Fruit fly (Drosophila melanogaster): Measurements from ENCODE around the gene CG5664.

CG5664 gene

DNA sequence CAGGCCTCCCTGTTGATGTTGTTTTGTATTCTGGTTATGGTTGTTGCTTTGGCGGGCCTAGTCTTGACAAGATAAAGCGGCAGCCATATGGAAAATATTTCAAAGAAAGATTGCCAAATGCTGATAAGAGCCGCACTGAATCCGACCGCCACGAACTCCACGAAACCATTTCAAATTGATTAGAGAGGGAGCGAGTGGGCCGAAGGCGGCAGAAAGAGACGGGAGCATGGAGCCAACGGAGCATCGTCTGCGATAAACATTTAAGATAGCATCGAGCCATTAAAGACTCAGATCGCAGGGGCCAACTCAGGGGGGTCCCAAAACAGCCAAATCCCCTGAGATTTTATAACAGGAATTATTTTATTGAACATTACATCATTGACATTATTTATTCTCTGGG, 41.0 kb downstream of the CG5664 start:
- TF ChIP-seq kay (GFP tag; ENCODE audit: borderline replicate concordance) (peak; percentile 16), CG11617 (GFP tag; optimal IDR thresholded peaks at IDR 0.05) (no peak)

DNA sequence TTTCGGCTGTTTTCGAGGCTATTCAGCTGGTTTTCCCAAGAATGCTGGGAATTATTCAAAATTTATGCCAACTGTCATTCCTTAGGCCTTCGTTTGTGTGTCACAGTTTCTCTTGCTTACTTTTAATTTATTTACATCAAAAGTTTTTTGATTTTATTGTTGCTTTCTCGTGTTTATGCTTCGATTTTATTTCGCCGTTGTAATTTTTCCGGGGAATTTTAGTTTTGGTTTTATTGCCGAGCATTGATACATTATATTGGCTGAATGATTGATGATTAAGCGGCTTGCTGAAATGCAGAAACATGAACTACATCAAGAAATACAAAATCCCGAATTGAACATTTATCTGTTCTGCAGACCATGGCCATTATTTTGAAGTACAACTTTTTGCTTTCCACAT, 43.0 kb downstream of the CG5664 start:
- TF ChIP-seq toe (GFP tag; optimal IDR thresholded peaks at IDR 0.05) (no peak), kay (GFP tag; ENCODE audit: borderline replicate concordance) (peak; percentile 73), tj (GFP tag; optimal IDR thresholded peaks at IDR 0.05) (peak; percentile 73)

DNA sequence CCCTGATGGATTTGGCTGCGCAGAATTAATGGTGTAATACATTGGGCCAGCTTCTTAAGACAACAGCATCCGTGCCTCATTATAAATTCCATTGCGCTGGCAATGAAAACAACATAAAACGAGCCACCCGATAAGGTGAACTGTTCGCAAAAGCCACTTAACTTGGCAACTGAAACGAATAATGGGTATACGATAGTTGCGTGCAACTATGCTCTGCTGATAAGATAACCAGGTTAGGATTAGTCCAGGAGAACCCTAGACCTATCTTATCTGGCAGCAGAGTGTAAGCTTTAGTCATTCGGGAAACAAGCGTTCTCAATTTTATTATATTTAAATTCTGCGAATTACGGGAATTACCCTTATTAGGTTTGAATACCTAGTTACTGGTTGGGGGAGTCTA, 50.7 kb downstream of the CG5664 start:
- TF ChIP-seq kay (GFP tag; ENCODE audit: borderline replicate concordance) (peak; percentile 41), Hr96 (GFP tag; optimal IDR thresholded peaks at IDR 0.05) (no peak), cic (GFP tag; optimal IDR thresholded peaks at IDR 0.05) (no peak)

DNA sequence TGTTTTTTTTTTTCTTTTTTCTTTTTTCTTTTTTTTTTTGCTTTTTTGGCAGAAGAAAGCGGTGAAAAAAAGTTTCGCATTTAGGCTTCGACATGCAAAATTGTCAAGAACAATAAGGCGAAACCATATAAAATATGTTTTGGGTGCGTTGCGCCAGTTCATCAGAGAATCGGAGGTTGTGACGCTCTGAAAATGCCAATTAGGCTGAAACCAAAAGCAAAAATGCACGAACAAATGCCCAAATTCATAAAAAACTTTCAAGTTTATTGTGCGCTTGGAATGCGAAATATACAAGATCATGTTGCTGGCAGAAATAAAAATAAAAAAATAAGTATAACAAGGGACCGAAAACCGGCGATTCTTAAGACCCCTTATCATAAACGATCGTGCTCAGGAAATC, 51.4 kb downstream of the CG5664 start:
- TF ChIP-seq Crg-1 (GFP tag; optimal IDR thresholded peaks at IDR 0.05) (no peak), Clk (GFP tag; optimal IDR thresholded peaks at IDR 0.05) (no peak), toe (GFP tag; optimal IDR thresholded peaks at IDR 0.05) (no peak), tj (GFP tag; optimal IDR thresholded peaks at IDR 0.05) (peak; percentile 93)

DNA sequence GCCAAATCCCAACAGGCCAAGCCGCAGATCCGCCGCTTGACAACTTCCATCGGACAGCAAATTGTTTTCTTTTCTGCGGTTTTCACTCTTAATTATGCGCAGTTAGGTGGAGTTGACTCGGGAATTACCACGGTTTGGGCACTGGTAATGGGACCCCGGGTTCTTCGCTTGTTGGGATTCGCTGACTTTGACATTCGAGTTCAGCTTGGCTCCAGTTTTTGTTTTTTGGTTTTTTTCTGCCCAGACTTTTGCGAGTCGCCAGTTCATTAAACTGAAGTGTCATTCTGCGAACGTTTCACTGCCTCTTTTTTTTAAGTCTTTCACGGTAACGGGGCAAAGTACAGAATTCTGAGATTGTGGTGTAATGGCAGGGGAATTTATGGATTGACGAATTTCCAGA, 52.3 kb downstream of the CG5664 start:
- TF ChIP-seq Clk (GFP tag; optimal IDR thresholded peaks at IDR 0.05) (no peak), CG11617 (GFP tag; optimal IDR thresholded peaks at IDR 0.05) (no peak), CG14711 (tag; optimal IDR thresholded peaks at IDR 0.05) (no peak), CG12768 (GFP tag; optimal IDR thresholded peaks at IDR 0.05) (no peak), tj (GFP tag; optimal IDR thresholded peaks at IDR 0.05) (peak; percentile 97)

Data from whole organism, adult.